Worm (Caenorhabditis elegans) whole organism, L4/young adult: ENCODE results near the gene emb-5.

Source experiments
- W03F9.2 ChIP-seq: fragments of 150-350 bp; optimal IDR thresholded peaks from 2 replicates; lab custom pipeline; 2014; ENCODE audit warnings: missing biosample characterization, missing genetic modification characterization
- him-1 ChIP-seq: sonication (generic microtip); optimal IDR thresholded peaks from 2 replicates; lab custom pipeline; 2016; ENCODE audit warnings: missing genotype, missing genetic modification reagents, missing genetic modification characterization, missing compliant biosample characterization

DNA sequence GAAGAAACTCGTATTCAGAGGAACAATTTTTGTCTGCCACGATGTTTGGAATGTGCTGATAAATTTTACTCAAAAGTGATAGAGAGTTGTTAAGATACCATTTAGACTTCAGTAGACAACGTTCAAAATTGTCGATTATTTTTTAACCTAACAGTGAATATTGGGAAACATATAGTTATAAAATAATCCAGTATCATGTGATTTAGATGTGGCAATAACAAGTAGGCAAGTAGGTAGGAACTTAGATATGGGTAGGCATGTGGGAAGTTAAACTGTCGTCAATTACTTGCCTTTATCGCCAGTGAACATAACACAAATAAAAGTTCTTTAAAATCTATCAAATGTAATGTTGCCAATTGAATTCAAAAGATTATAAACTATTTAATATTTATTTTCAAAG is 49.0 kb downstream of the emb-5 start, which contains the start of gene T23F11.11:
- TF ChIP-seq him-1 (tag; lab: Kevin White, UChicago), result no peak
- TF ChIP-seq W03F9.2, result no peak
